Worm (Caenorhabditis elegans) whole organism, early embryonic: ENCODE data around the gene enol-1.

ENCODE experiments used
- B0310.2 ChIP-seq: sonication (generic microtip); optimal IDR thresholded peaks from 2 replicates; lab custom pipeline; 2016; ENCODE audit warnings: mild to moderate bottlenecking, missing genetic modification characterization, missing compliant biosample characterization
- F13C5.2 ChIP-seq: sonication (generic microtip); optimal IDR thresholded peaks from 2 replicates; lab custom pipeline; 2017; ENCODE audit warnings: mild to moderate bottlenecking, missing genetic modification characterization, inconsistent platforms, missing compliant biosample characterization
- aly-1 ChIP-seq: sonication (generic microtip); optimal IDR thresholded peaks from 2 replicates; lab custom pipeline; 2016; ENCODE audit warnings: missing genetic modification characterization, missing compliant biosample characterization
- ama-1 ChIP-seq: fragments of 150-350 bp; optimal IDR thresholded peaks from 2 replicates; lab custom pipeline; 2014
- ceh-13 ChIP-seq: fragments of 200-800 bp; sonication (Bioruptor generic); optimal IDR thresholded peaks from 2 replicates; lab custom pipeline; 2018; ENCODE audit warnings: mild to moderate bottlenecking, missing genetic modification characterization, missing compliant biosample characterization
- ceh-36 ChIP-seq: sonication (generic microtip); optimal IDR thresholded peaks from 2 replicates; lab custom pipeline; 2016; ENCODE audit warnings: missing genetic modification characterization, inconsistent platforms, missing compliant biosample characterization
- ets-7 ChIP-seq: sonication (generic microtip); optimal IDR thresholded peaks from 2 replicates; lab custom pipeline; 2016; ENCODE audit warnings: missing genotype, missing genetic modification characterization, missing compliant biosample characterization
- flt-1 ChIP-seq: fragments of 200-800 bp; sonication (Bioruptor generic); IDR thresholded peaks from 2 replicates; pipeline ENCODE4 v1.3.6; 2022; ENCODE audit warnings: missing genetic modification characterization, missing compliant biosample characterization
- hmbx-1 ChIP-seq: sonication (generic microtip); optimal IDR thresholded peaks from 2 replicates; lab custom pipeline; 2016; ENCODE audit warnings: mild to moderate bottlenecking, missing genetic modification characterization, missing compliant biosample characterization
- hmg-4 ChIP-seq: fragments of 200-800 bp; sonication (Bioruptor generic); optimal IDR thresholded peaks from 2 replicates; lab custom pipeline; 2018; ENCODE audit warnings: mild to moderate bottlenecking, missing genetic modification characterization, missing compliant biosample characterization
- hnd-1 ChIP-seq: sonication (generic microtip); optimal IDR thresholded peaks from 2 replicates; lab custom pipeline; 2016; ENCODE audit warnings: missing genetic modification characterization, missing compliant biosample characterization
- pes-1 ChIP-seq: fragments of 200-800 bp; sonication (Bioruptor generic); IDR thresholded peaks from 2 replicates; pipeline ENCODE4 v1.3.6; 2022; ENCODE audit warnings: missing genetic modification reagents, missing genetic modification characterization, missing compliant biosample characterization
- scrt-1 ChIP-seq: fragments of 200-800 bp; sonication (Bioruptor generic); IDR thresholded peaks from 2 replicates; pipeline ENCODE4 v1.3.6; 2022; ENCODE audit warnings: missing genetic modification characterization, missing compliant biosample characterization
- sea-1 ChIP-seq: fragments of 200-800 bp; sonication (Bioruptor generic); conservative IDR thresholded peaks from 2 replicates; pipeline ENCODE4 v1.3.6; 2022; ENCODE audit warnings: missing genetic modification characterization, missing compliant biosample characterization
- tbx-11 ChIP-seq: fragments of 200-800 bp; sonication (Bioruptor generic); IDR thresholded peaks from 2 replicates; pipeline ENCODE4 v1.3.6; 2022; ENCODE audit warnings: missing genetic modification characterization, missing compliant biosample characterization
- tbx-37 ChIP-seq: fragments of 200-800 bp; sonication (Bioruptor generic); conservative IDR thresholded peaks from 2 replicates; pipeline ENCODE4 v1.3.6; 2022; ENCODE audit warnings: missing genetic modification reagents, missing genetic modification characterization, missing compliant biosample characterization
- tra-4 ChIP-seq: sonication (generic microtip); optimal IDR thresholded peaks from 2 replicates; lab custom pipeline; 2017; ENCODE audit warnings: missing genetic modification characterization, missing compliant biosample characterization

enol-1 gene

DNA sequence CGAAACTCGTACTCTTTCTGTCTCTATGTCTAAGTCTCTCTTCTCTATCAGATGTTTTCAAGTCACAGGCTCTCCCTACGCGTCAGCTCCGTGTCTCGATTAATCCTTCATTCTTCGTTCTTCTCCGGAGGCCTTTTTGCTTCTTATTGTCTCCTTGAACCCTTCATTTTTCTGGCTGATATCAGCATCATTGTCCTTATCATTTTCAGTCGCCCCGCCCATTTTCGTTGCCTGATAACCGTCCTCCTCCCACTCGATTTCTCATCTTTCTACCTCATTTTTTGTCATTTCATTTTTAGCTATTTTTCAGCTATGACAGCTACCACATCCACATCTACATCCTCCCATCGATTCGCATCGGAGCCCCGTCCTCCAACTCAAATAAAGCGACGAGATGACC, 8.7 kb upstream of the enol-1 start, which contains the start of gene B0457.6:
Gene B0457.6 (plus strand): TSS at position 284 of the 400 bp plus-strand sequence.
- TF ChIP-seq hnd-1 (tag; lab: Kevin White, UChicago) (no peak), ceh-36 (no peak), sea-1 (GFP tag; lab: Robert Waterston, UW) (no peak), scrt-1 (GFP tag; lab: Robert Waterston, UW) (no peak), hmg-4 (no peak), hmbx-1 (tag; lab: Kevin White, UChicago) (no peak), ets-7 (no peak), tra-4 (tag; lab: Kevin White, UChicago) (no peak), F13C5.2 (tag; lab: Kevin White, UChicago) (no peak), flt-1 (no peak), ama-1 (lab: Kevin White, UChicago) (no peak), B0310.2 (tag; lab: Kevin White, UChicago) (no peak), tbx-11 (no peak), ceh-13 (GFP tag; lab: Kevin White, UChicago) (no peak), pes-1 (no peak), tbx-37 (GFP tag; lab: Robert Waterston, UW) (no peak)

DNA sequence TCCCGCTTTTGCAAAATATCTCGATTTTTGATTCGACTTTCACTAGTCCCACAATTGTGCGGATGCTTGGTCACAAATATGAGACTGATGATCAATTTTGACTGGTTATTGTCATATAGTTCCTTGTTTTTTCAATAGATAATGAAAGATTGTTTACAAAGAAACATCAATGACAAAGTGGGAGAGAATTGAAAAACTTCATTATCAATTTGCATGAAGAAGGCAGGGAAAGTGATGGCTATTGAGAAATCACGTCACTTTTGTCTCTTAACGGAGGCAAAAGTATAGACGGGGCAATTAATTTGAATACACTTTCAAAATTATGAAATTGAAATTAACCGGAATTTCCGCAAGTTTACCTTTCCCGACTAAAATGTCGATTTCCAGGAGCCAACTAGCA, 7.6 kb upstream of the enol-1 start:
- TF ChIP-seq hmg-4, result no peak
- TF ChIP-seq ceh-36, result no peak
- TF ChIP-seq B0310.2 (tag; lab: Kevin White, UChicago), result no peak
- no peak for TF ChIP-seq tbx-11
- TF ChIP-seq hnd-1 (tag; lab: Kevin White, UChicago), result no peak
- no peak for TF ChIP-seq pes-1
- TF ChIP-seq aly-1 (tag; lab: Kevin White, UChicago), result no peak
- TF ChIP-seq ets-7, result no peak
- TF ChIP-seq ama-1 (lab: Kevin White, UChicago), result no peak
- TF ChIP-seq tra-4 (tag; lab: Kevin White, UChicago), result no peak
- no peak for TF ChIP-seq tbx-37 (GFP tag; lab: Robert Waterston, UW)
- TF ChIP-seq ceh-13 (GFP tag; lab: Kevin White, UChicago), result no peak
- no peak for TF ChIP-seq flt-1
- no peak for TF ChIP-seq F13C5.2 (tag; lab: Kevin White, UChicago)

DNA sequence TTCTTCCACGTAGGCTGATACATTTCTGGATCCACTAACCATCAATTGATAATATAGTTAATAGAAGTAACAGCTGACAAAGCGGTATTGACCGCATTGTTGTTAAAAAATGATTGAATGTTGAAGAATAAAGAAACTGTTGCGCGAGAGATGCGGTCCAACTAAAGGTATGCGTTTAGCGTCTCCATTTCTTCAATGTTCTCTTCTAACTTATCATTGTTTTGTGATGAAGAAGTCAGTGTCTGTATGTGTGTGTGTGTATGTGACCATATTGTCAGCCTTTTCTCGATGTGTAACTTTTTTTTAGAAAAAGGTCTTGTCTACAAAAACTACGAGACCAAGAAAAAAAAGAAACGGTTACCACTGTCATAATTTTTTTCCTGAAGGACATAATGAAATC, 4.3 kb upstream of the enol-1 start, which contains the start of gene B0457.2:
Gene B0457.2 (minus strand): TSS at position 101 of the 400 bp plus-strand sequence.
- TF ChIP-seq ama-1 (lab: Kevin White, UChicago) (no peak), tbx-11 (no peak), F13C5.2 (tag; lab: Kevin White, UChicago) (no peak), hnd-1 (tag; lab: Kevin White, UChicago) (no peak), ceh-36 (no peak), pes-1 (no peak), ets-7 (no peak), sea-1 (GFP tag; lab: Robert Waterston, UW) (no peak), hmbx-1 (tag; lab: Kevin White, UChicago) (no peak), tra-4 (tag; lab: Kevin White, UChicago) (no peak), aly-1 (tag; lab: Kevin White, UChicago) (no peak), flt-1 (no peak), hmg-4 (no peak), B0310.2 (tag; lab: Kevin White, UChicago) (no peak), scrt-1 (GFP tag; lab: Robert Waterston, UW) (no peak), tbx-37 (GFP tag; lab: Robert Waterston, UW) (no peak), ceh-13 (GFP tag; lab: Kevin White, UChicago) (no peak)

DNA sequence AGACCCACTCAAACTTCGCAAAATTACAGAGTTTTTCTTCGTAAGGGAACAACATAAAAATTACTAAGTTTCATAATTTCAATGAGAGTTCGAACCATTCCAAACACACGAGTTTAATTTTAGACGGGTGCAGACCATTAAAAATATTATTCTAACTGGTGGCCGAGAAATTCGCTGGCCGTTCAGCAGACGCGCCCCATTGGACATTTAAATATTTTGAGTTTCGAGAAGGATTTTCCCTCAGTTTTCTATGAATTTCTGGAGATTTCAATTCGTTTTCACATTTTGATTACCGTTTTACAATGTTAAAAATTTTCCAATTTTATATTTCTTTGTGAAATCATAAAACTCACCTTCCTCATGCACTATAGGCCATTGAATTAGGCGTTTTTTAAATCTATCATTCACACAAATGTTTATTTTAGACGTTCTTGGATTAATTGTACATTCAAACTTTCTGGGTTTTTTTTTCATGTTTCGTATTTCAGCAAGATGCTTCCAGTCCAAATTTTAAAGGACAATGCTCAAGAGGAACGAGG, 3.5 kb upstream of the enol-1 start, which contains the start of gene cct-2:
Gene cct-2 (plus strand): TSS at position 489 of the 539 bp plus-strand sequence.
- TF ChIP-seq aly-1 (tag; lab: Kevin White, UChicago) (no peak), ama-1 (lab: Kevin White, UChicago) (no peak), ets-7 (peak; percentile 25), flt-1 (peak; percentile 52; the same call in 1 of the 2 replicates)

DNA sequence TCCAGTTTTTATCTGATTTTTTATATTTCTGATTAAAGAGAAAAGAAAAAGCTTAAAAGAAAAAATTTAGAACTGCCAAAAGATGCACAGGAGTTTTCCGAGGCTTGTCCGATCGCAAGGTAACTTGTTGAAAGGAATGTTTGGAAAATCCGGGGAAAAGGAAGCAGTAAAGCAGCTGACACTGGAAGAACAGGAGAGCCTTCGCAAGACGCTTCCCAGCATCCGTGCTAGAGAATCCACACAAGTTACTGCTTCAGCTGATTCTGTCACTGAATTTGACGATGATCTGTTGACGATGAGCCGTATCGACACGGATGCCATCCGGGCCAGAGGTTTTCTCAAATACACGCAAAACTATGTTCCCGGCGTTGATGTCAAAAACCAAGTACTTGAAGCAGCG, 1.0 kb upstream of the enol-1 start, which contains the start of gene mrpl-50:
Gene mrpl-50 (plus strand): TSS at position 71 of the 400 bp plus-strand sequence.
- TF ChIP-seq ama-1 (lab: Kevin White, UChicago) (no peak), tra-4 (tag; lab: Kevin White, UChicago) (peak; percentile 22)

DNA sequence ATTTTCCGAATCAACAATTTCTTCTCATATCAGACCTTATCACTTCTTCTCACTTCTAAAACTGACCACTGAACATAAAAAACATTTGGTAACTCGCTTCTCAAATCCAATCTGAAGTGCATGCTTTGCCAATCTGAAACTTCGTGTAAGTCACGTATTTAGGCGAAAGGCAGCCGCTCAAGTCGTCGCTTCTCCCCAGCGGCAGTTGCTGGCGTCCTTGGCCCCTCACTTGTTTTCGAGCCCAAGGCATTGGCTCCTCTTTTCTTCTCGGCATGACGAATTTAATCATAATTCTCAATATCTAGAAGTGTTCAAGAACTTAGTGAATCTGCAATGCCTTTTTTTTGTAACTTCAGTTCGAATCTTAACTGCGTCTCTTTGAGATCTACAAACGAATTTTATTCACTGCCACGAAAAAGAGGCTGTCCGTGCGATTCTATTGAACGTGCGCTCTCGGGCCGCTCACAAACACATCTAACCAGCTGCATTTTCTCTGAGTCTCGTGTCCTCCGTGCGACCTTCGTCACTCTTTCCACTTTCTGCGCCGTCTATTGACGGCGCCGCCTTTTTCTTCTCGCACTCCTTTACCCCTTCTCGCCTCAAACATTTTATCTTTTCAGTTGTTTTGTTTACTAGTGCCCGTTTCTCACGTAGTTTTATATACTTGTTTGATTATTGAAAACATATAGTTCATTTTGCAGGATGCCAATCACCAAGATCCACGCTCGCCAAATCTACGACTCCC, 780 bp downstream of the enol-1 start:
- TF ChIP-seq B0310.2 (tag; lab: Kevin White, UChicago), result no peak
- TF ChIP-seq F13C5.2 (tag; lab: Kevin White, UChicago), result no peak
- TF ChIP-seq ceh-36, result no peak
- TF ChIP-seq scrt-1 (GFP tag; lab: Robert Waterston, UW), result no peak
- no peak for TF ChIP-seq hnd-1 (tag; lab: Kevin White, UChicago)
- no peak for TF ChIP-seq ets-7
- no peak for TF ChIP-seq tra-4 (tag; lab: Kevin White, UChicago)
- TF ChIP-seq ceh-13 (GFP tag; lab: Kevin White, UChicago), result no peak
- TF ChIP-seq aly-1 (tag; lab: Kevin White, UChicago), result no peak
- TF ChIP-seq ama-1 (lab: Kevin White, UChicago), result no peak
- TF ChIP-seq pes-1, result no peak
- no peak for TF ChIP-seq hmbx-1 (tag; lab: Kevin White, UChicago)
- TF ChIP-seq flt-1, result no peak
- no peak for TF ChIP-seq sea-1 (GFP tag; lab: Robert Waterston, UW)
- TF ChIP-seq tbx-37 (GFP tag; lab: Robert Waterston, UW), result no peak
- TF ChIP-seq tbx-11, result no peak
- TF ChIP-seq hmg-4, result no peak

DNA sequence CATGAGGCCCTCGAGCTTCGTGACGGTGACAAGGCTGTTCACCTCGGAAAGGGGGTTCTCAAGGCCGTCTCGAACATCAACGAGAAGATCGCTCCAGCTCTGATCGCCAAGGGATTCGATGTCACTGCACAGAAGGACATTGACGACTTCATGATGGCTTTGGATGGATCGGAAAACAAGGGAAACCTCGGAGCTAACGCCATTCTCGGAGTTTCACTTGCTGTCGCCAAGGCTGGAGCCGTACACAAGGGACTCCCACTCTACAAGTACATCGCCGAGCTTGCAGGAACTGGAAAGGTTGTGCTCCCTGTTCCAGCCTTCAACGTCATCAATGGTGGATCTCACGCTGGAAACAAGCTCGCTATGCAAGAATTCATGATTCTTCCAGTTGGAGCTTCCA, 1.6 kb downstream of the enol-1 start:
- TF ChIP-seq tra-4 (tag; lab: Kevin White, UChicago), result no peak
- no peak for TF ChIP-seq scrt-1 (GFP tag; lab: Robert Waterston, UW)
- no peak for TF ChIP-seq aly-1 (tag; lab: Kevin White, UChicago)
- TF ChIP-seq ama-1 (lab: Kevin White, UChicago), result no peak
- no peak for TF ChIP-seq tbx-11
- no peak for TF ChIP-seq ceh-36
- TF ChIP-seq F13C5.2 (tag; lab: Kevin White, UChicago), result no peak
- TF ChIP-seq ceh-13 (GFP tag; lab: Kevin White, UChicago), result no peak
- TF ChIP-seq hnd-1 (tag; lab: Kevin White, UChicago), result no peak
- no peak for TF ChIP-seq sea-1 (GFP tag; lab: Robert Waterston, UW)
- no peak for TF ChIP-seq hmbx-1 (tag; lab: Kevin White, UChicago)
- TF ChIP-seq hmg-4, result no peak
- no peak for TF ChIP-seq pes-1
- TF ChIP-seq B0310.2 (tag; lab: Kevin White, UChicago), result no peak
- TF ChIP-seq tbx-37 (GFP tag; lab: Robert Waterston, UW), result no peak
- TF ChIP-seq ets-7, result no peak
- TF ChIP-seq flt-1, result no peak
